Worm (Caenorhabditis elegans): ENCODE measurements around the gene ZC412.5.

Gene ZC412.5

DNA sequence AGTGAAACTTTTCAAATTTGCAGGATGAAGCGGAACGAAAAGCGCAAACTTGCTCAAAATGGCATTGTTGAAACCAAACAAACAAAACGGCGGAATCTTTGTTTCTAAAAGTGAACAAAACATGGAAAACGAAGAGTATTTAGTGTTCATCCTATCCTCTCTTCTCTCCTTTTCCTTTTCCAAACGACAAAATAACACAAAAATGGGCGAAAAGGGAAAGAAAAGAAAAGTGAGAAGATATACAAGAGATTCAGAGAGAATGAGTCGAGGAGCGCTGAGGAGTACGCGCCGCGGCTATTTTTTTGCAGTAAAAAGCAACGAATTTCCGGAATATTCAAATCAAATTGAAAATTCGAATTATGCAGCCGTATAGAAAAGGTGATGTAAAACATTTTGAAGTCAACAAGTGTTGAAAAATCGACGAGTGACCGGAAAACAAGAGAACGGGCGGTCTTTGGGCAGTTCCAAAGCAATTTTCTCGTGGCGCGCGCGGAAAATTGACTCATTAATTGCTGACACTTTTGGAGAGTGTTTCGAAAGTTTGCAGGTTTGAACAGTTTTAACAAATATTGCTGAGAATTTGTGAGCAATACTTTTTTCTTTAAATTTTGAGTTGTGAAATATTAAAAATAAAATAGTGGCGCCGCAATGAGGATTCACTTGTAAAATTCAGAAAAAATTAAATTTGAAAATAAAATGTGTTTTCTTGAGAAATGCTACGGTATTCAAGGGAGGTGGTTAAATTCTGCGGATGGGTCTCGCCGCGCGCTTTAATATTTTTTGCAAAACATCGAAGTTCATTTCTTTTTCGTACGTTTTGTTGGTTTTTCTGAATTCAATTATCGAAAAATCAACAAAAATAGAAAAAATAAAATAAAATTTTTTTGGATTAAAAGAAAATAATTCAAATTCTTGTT lies 39.9 kb downstream of the ZC412.5 start:
- TF ChIP-seq R02D3.7 (tag; optimal IDR thresholded peaks at IDR 0.05) = no peak
- no peak for TF ChIP-seq ztf-4 (tag; optimal IDR thresholded peaks at IDR 0.05)

DNA sequence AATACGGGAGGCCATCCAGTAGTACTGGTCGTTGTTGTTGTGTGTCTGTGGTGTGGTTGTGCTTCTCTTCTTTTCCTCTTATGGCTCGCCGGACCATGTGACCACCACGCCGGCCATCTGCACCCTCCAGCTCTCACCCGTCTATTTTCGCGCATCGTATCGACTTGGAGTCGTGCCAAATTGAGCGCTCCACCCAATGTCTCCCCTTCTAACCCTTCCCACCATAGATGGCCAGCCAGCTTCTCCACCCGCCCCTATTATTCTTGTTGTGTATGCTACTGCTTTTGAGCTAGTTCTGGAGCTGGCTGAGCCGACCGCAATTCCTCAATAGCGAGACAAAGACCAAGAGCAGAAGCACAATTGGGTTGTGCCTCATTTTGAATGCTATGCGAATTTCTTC lies 42.1 kb downstream of the ZC412.5 start:
- no peak for TF ChIP-seq unc-62 (GFP tag; optimal IDR thresholded peaks at IDR 0.05)
- no peak for TF ChIP-seq zag-1 (tag; optimal IDR thresholded peaks at IDR 0.05)
- peak; percentile 50 for TF ChIP-seq mdl-1 (tag; optimal IDR thresholded peaks at IDR 0.05)
- TF ChIP-seq elt-3 (tag; optimal IDR thresholded peaks at IDR 0.05) = no peak
- TF ChIP-seq nhr-25 (tag; optimal IDR thresholded peaks at IDR 0.05) = no peak
- TF ChIP-seq lin-39 (tag; optimal IDR thresholded peaks at IDR 0.05) = peak; percentile 84
- peak; percentile 71 for TF ChIP-seq nfya-1 (tag; optimal IDR thresholded peaks at IDR 0.05; ENCODE audit: insufficient read depth)
- TF ChIP-seq ztf-4 (tag; optimal IDR thresholded peaks at IDR 0.05) = no peak
- peak; percentile 70 for TF ChIP-seq hmg-11 (tag; optimal IDR thresholded peaks at IDR 0.05)

DNA sequence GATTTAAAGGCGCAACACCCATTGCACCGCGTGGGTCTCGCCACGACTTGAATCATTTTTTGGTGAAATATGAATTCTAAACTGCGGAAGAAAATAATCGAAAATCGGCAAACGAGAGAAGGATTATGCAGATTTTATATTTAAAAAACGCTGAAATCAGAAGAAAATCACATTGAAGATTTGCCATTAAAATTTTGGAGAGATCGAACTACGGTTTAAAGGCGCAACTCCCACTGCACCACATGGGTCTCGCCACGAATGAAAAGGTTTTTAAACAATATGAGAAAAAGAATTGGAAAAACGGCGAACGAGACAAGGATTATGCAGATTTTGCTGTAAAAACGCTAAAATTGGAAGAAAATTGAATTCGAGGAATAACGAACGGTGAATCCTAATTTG lies 42.5 kb downstream of the ZC412.5 start:
- TF ChIP-seq daf-12 (tag; optimal IDR thresholded peaks at IDR 0.05) (no peak), ZK546.5 (tag; optimal IDR thresholded peaks at IDR 0.05) (no peak), nhr-12 (tag; optimal IDR thresholded peaks at IDR 0.05) (no peak), fkh-2 (tag; optimal IDR thresholded peaks at IDR 0.05) (no peak), nhr-11 (tag; optimal IDR thresholded peaks at IDR 0.05) (no peak)

DNA sequence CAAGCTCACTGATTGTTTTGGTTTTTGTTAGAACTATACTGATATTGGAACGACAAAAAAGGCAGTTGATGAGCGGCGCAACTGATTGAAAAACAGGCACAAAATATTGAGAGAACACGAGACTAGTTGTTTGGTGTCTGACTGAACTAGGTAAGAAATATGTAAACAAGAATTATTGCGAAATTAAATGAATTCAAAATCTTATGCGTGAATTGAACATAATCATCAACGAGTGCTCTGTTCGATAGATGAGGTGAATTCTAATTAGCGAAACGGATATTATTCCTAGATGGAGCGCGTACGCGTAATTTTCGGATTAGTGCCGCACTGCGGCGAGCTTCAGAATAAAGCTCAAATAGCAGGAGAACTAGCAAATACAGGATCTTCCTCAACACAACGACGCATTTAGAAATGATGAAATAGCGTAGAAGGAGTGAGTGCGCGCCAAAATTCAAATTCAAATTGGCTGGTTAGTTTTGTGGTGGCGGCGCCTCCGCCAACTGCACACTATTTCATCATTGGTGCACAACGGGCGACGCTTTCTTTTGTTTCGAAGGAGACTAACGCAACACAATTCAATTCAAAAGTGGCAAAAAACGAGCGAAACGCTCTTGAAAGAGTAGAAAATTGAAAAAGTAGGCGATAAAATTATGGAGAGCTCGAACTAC lies 43.0 kb downstream of the ZC412.5 start:
- TF ChIP-seq pha-4 (tag; optimal IDR thresholded peaks at IDR 0.05) = peak; percentile 58
- no peak for TF ChIP-seq nfya-1 (tag; optimal IDR thresholded peaks at IDR 0.05; ENCODE audit: insufficient read depth)

DNA sequence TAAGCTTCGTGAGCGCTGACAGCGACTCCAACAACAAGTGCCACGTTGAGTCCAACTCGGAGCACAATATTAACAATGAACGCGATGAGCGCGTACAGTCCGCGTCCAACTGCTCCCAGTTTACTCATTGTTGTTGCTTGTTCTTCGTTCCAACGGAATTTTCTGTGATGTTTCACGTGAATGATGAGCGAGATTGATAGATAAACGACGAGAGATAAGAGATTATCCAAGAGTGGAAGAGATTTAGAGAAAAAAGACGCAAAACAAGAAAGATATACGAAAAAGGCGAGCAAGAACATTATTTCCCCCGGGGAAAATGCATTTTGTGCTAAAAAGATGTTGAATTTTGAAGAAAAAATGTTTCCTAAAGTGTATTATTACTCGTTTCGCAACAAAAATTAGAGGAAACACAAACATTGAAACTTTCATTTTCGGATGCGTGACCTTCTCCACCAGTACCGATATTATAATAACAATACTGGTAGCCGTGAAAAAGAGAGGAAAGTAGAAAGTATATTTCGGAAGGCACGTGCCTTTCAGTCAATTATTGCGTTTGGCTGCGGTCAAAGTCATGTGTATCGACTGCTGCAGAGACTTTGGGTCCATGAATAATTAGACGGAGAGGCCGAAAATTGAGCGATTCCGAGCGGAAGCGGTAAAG lies 43.7 kb downstream of the ZC412.5 start:
- TF ChIP-seq ceh-9 (tag; optimal IDR thresholded peaks at IDR 0.05) (no peak), elt-1 (tag; optimal IDR thresholded peaks at IDR 0.05) (peak; percentile 70), unc-62 (GFP tag; optimal IDR thresholded peaks at IDR 0.05) (peak; percentile 31), tbx-2 (tag; optimal IDR thresholded peaks at IDR 0.05) (no peak), nhr-25 (tag; optimal IDR thresholded peaks at IDR 0.05) (peak; percentile 8), lin-39 (tag; optimal IDR thresholded peaks at IDR 0.05) (peak; percentile 41)

DNA sequence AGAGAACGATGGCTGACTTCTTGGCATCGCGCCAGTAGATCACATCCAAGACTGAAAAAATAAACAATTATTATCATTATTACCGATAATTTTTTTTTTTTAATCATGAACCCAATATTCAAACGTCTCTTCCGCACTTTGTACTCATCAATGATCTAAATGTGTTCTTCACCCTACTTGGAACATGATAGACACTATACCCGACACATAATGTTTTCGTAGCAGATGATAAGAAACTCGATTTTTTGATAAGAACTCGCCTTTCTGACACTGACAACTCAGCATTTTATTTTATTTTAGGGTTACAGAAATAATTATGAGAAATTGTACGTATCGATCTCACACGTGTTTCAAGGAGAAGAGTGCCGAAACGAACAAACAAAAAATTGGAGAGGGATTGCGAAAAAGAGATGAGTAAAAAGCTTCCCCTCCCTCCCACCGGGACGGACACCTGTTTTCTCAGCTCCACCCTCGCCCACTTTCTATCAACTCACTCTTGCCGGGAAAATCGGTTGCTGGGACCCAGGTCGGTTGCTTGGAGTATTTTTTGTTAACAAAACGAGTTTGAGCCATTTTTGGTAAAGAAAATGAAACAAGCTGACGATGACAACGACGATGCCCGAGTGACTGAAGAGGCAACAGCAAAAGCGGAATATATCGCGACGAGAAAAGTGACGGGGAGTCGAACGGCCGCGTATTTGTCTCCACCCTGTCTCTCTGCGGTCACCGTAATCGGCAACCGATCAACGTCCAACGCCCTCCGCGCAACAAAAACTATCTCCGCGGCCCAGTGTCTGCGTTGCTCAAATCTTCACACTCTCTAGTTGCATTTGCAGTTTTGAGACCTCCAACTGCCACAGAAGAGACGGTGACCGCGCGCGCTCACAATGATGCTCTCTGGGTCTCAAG lies 44.8 kb downstream of the ZC412.5 start:
- TF ChIP-seq elt-2 (tag; optimal IDR thresholded peaks at IDR 0.05) = peak; percentile 96
- no peak for TF ChIP-seq aly-2 (tag; optimal IDR thresholded peaks at IDR 0.05)
- peak; percentile 17 for TF ChIP-seq lin-39 (tag; optimal IDR thresholded peaks at IDR 0.05)
- TF ChIP-seq jun-1 (tag; optimal IDR thresholded peaks at IDR 0.05) = peak; percentile 8
- TF ChIP-seq elt-3 (tag; optimal IDR thresholded peaks at IDR 0.05) = no peak
- no peak for TF ChIP-seq nfya-1 (tag; optimal IDR thresholded peaks at IDR 0.05; ENCODE audit: insufficient read depth)
- TF ChIP-seq nhr-43 (tag; optimal IDR thresholded peaks at IDR 0.05; ENCODE audit: poor library complexity, severe bottlenecking) = peak; percentile 5
- TF ChIP-seq nhr-25 (tag; optimal IDR thresholded peaks at IDR 0.05) = peak; percentile 48
- peak; percentile 24 for TF ChIP-seq snpc-4 (tag; optimal IDR thresholded peaks at IDR 0.05)
- TF ChIP-seq lsy-12 (tag; optimal IDR thresholded peaks at IDR 0.05) = no peak
- no peak for TF ChIP-seq elt-1 (tag; optimal IDR thresholded peaks at IDR 0.05)
- TF ChIP-seq ztf-11 (tag; optimal IDR thresholded peaks at IDR 0.05) = no peak
- peak; percentile 92 for TF ChIP-seq pqm-1 (tag; optimal IDR thresholded peaks at IDR 0.05)
- TF ChIP-seq pha-4 (tag; optimal IDR thresholded peaks at IDR 0.05) = peak; percentile 44
- peak; percentile 39 for TF ChIP-seq nhr-23 (tag; optimal IDR thresholded peaks at IDR 0.05)

Data from whole organism, L3 larva.